Worm (Caenorhabditis elegans) whole organism, late embryonic: ENCODE data around the gene sdz-5.

Experiments
- C08G9.2 ChIP-seq: sonication (generic microtip); optimal IDR thresholded peaks from 2 replicates; lab custom pipeline; 2016; ENCODE audit warnings: mild to moderate bottlenecking, missing genetic modification characterization, moderate library complexity, missing compliant biosample characterization
- K02D7.2 ChIP-seq: sonication (generic microtip); optimal IDR thresholded peaks from 2 replicates; lab custom pipeline; 2017; ENCODE audit warnings: mild to moderate bottlenecking, missing genetic modification characterization, missing compliant biosample characterization
- Y22D7AL.16 ChIP-seq: sonication (generic microtip); optimal IDR thresholded peaks from 2 replicates; lab custom pipeline; 2016; ENCODE audit warnings: missing genetic modification characterization, missing compliant biosample characterization
- ahr-1 ChIP-seq: sonication (generic microtip); optimal IDR thresholded peaks from 2 replicates; lab custom pipeline; 2016; ENCODE audit warnings: missing genetic modification characterization, missing compliant biosample characterization
- ama-1 ChIP-seq: fragments of 150-350 bp; optimal IDR thresholded peaks from 2 replicates; lab custom pipeline; 2014
- ceh-14 ChIP-seq: sonication (generic microtip); optimal IDR thresholded peaks from 2 replicates; lab custom pipeline; 2016; ENCODE audit warnings: missing genotype, missing genetic modification characterization, missing compliant biosample characterization
- ceh-18 ChIP-seq: sonication (generic microtip); optimal IDR thresholded peaks from 2 replicates; lab custom pipeline; 2016; ENCODE audit warnings: missing genetic modification characterization, missing compliant biosample characterization
- ceh-19 ChIP-seq: fragments of 200-800 bp; sonication (Bioruptor generic); optimal IDR thresholded peaks from 2 replicates; lab custom pipeline; 2018; ENCODE audit warnings: mild to moderate bottlenecking, missing genetic modification characterization, missing compliant biosample characterization
- ceh-2 ChIP-seq: sonication (generic microtip); optimal IDR thresholded peaks from 2 replicates; lab custom pipeline; 2016; ENCODE audit warnings: missing genotype, missing genetic modification characterization, missing compliant biosample characterization
- ceh-24 ChIP-seq: sonication (generic microtip); optimal IDR thresholded peaks from 2 replicates; lab custom pipeline; 2016; ENCODE audit warnings: mild to moderate bottlenecking, missing genetic modification characterization, missing compliant biosample characterization
- ceh-30 ChIP-seq: fragments of 150-350 bp; optimal IDR thresholded peaks from 2 replicates; lab custom pipeline; 2014; ENCODE audit warnings: missing biosample characterization, missing genetic modification characterization
- ceh-31 ChIP-seq: sonication (generic microtip); optimal IDR thresholded peaks from 2 replicates; lab custom pipeline; 2016; ENCODE audit warnings: missing genetic modification characterization, missing compliant biosample characterization
- ceh-6 ChIP-seq: fragments of 200-800 bp; sonication (Bioruptor generic); optimal IDR thresholded peaks from 2 replicates; lab custom pipeline; 2018; ENCODE audit warnings: mild to moderate bottlenecking, missing genetic modification characterization, missing compliant biosample characterization
- ceh-9 ChIP-seq: sonication (generic microtip); optimal IDR thresholded peaks from 2 replicates; lab custom pipeline; 2016; ENCODE audit warnings: mild to moderate bottlenecking, missing genetic modification characterization, inconsistent platforms, missing compliant biosample characterization
- che-1 ChIP-seq: sonication (generic microtip); optimal IDR thresholded peaks from 2 replicates; lab custom pipeline; 2016; ENCODE audit warnings: mild to moderate bottlenecking, missing genetic modification characterization, missing compliant biosample characterization
- dmd-4 ChIP-seq: sonication (generic microtip); optimal IDR thresholded peaks from 2 replicates; lab custom pipeline; 2016; ENCODE audit warnings: borderline replicate concordance, missing genetic modification characterization, missing compliant biosample characterization
- elt-4 ChIP-seq: sonication (generic microtip); optimal IDR thresholded peaks from 2 replicates; lab custom pipeline; 2016; ENCODE audit warnings: missing genetic modification characterization, missing compliant biosample characterization
- ets-4 ChIP-seq: sonication (generic microtip); optimal IDR thresholded peaks from 2 replicates; lab custom pipeline; 2016; ENCODE audit warnings: missing genetic modification characterization, missing compliant biosample characterization
- eyg-1 ChIP-seq: sonication (generic microtip); optimal IDR thresholded peaks from 2 replicates; lab custom pipeline; 2016; ENCODE audit warnings: missing genotype, missing genetic modification characterization, missing compliant biosample characterization
- gmeb-2 ChIP-seq: sonication (generic microtip); optimal IDR thresholded peaks from 2 replicates; lab custom pipeline; 2016; ENCODE audit warnings: missing genetic modification characterization, inconsistent platforms, missing compliant biosample characterization
- hlh-15 ChIP-seq: sonication (generic microtip); optimal IDR thresholded peaks from 2 replicates; lab custom pipeline; 2016; ENCODE audit warnings: missing genetic modification characterization, missing compliant biosample characterization
- lim-6 ChIP-seq: sonication (generic microtip); optimal IDR thresholded peaks from 2 replicates; lab custom pipeline; 2016; ENCODE audit warnings: missing genetic modification characterization, missing compliant biosample characterization
- lin-11 ChIP-seq: fragments of 200-800 bp; sonication (Bioruptor generic); optimal IDR thresholded peaks from 2 replicates; lab custom pipeline; 2018; ENCODE audit warnings: mild to moderate bottlenecking, missing genetic modification characterization, missing compliant biosample characterization
- mec-3 ChIP-seq: sonication (generic microtip); optimal IDR thresholded peaks from 2 replicates; lab custom pipeline; 2016; ENCODE audit warnings: borderline replicate concordance, missing genetic modification characterization, missing compliant biosample characterization
- nfya-1 ChIP-seq: sonication (generic microtip); optimal IDR thresholded peaks from 2 replicates; lab custom pipeline; 2017; ENCODE audit warnings: missing genetic modification characterization, mild to moderate bottlenecking, missing compliant biosample characterization, antibody characterized with exemption, moderate library complexity
- nhr-232 ChIP-seq: sonication (generic microtip); optimal IDR thresholded peaks from 2 replicates; lab custom pipeline; 2016; ENCODE audit warnings: missing genetic modification characterization, missing compliant biosample characterization
- npax-4 ChIP-seq: sonication (generic microtip); optimal IDR thresholded peaks from 2 replicates; lab custom pipeline; 2016; ENCODE audit warnings: missing genetic modification characterization, missing compliant biosample characterization
- odd-2 ChIP-seq: sonication (generic microtip); optimal IDR thresholded peaks from 2 replicates; lab custom pipeline; 2017; ENCODE audit warnings: antibody characterized with exemption, mild to moderate bottlenecking, missing genetic modification characterization, missing compliant biosample characterization
- pat-9 ChIP-seq: fragments of 200-800 bp; sonication (Bioruptor generic); optimal IDR thresholded peaks from 2 replicates; lab custom pipeline; 2018; ENCODE audit warnings: mild to moderate bottlenecking, missing genetic modification characterization, moderate library complexity, missing compliant biosample characterization
- pax-1 ChIP-seq: fragments of 150-350 bp; optimal IDR thresholded peaks from 2 replicates; lab custom pipeline; 2014; ENCODE audit warnings: missing biosample characterization, missing genetic modification characterization
- pha-4 ChIP-seq: fragments of 150-350 bp; optimal IDR thresholded peaks from 2 replicates; lab custom pipeline; 2018; ENCODE audit warnings: missing biosample characterization, missing genetic modification reagents, missing genetic modification characterization
- pqm-1 ChIP-seq: sonication (generic microtip); optimal IDR thresholded peaks from 2 replicates; lab custom pipeline; 2016; ENCODE audit warnings: missing genetic modification characterization, missing compliant biosample characterization
- rnt-1 ChIP-seq: sonication (generic microtip); optimal IDR thresholded peaks from 2 replicates; lab custom pipeline; 2016; ENCODE audit warnings: missing genetic modification characterization, missing compliant biosample characterization
- sdc-2 ChIP-seq: sonication (generic microtip); optimal IDR thresholded peaks from 2 replicates; lab custom pipeline; 2016; ENCODE audit warnings: missing genotype, missing genetic modification characterization, missing compliant biosample characterization
- sox-2 ChIP-seq: fragments of 200-800 bp; sonication (Bioruptor generic); IDR thresholded peaks from 2 replicates; pipeline ENCODE4 v1.3.6; 2022; ENCODE audit warnings: missing genetic modification reagents, missing genetic modification characterization, missing compliant biosample characterization
- syd-9 ChIP-seq: sonication (generic microtip); optimal IDR thresholded peaks from 2 replicates; lab custom pipeline; 2016; ENCODE audit warnings: mild to moderate bottlenecking, missing genetic modification characterization, moderate library complexity, missing compliant biosample characterization
- tbx-2 ChIP-seq: sonication (generic microtip); optimal IDR thresholded peaks from 2 replicates; lab custom pipeline; 2016; ENCODE audit warnings: missing genetic modification characterization, missing compliant biosample characterization
- unc-3 ChIP-seq, 2 experiments: fragments of 200-800 bp in 1 of 2; sonication (Bioruptor generic) in 1 of 2; sonication (generic microtip) in 1 of 2; conservative IDR thresholded peaks in 1 of 2; optimal IDR thresholded peaks in 1 of 2; 2 replicates each; pipeline versions ENCODE4 v1.3.6 to Lab custom; 2016 to 2022; ENCODE audit warnings: missing compliant biosample characterization in 2 of 2, missing genetic modification characterization in 2 of 2, missing genetic modification reagents in 1 of 2
- unc-42 ChIP-seq: sonication (generic microtip); optimal IDR thresholded peaks from 2 replicates; lab custom pipeline; 2016; ENCODE audit warnings: missing genotype, missing genetic modification characterization, missing compliant biosample characterization
- unc-55 ChIP-seq: sonication (generic microtip); optimal IDR thresholded peaks from 2 replicates; lab custom pipeline; 2017; ENCODE audit warnings: missing biosample characterization, missing genetic modification reagents, missing genetic modification characterization
- unc-86 ChIP-seq: sonication (generic microtip); optimal IDR thresholded peaks from 2 replicates; lab custom pipeline; 2016; ENCODE audit warnings: missing genetic modification characterization, missing compliant biosample characterization
- zip-5 ChIP-seq: sonication (generic microtip); optimal IDR thresholded peaks from 2 replicates; lab custom pipeline; 2016; ENCODE audit warnings: missing genetic modification characterization, missing compliant biosample characterization
- ztf-16 ChIP-seq: sonication (generic microtip); optimal IDR thresholded peaks from 2 replicates; lab custom pipeline; 2017; ENCODE audit warnings: missing genetic modification characterization, missing compliant biosample characterization

Gene sdz-5

ce11 chrII:2991555-2992083 lies 16.9 kb upstream of the sdz-5 start, which contains the start of gene K08A2.2 (continued):
- TF ChIP-seq tbx-2 (tag; lab: Kevin White, UChicago) = peak; percentile 49
- no peak for TF ChIP-seq unc-42 (tag; lab: Kevin White, UChicago)
- no peak for TF ChIP-seq nhr-232 (tag; lab: Kevin White, UChicago)
- peak; percentile 42 for TF ChIP-seq ceh-2 (tag; lab: Kevin White, UChicago)
- no peak for TF ChIP-seq ceh-14 (tag; lab: Kevin White, UChicago)
- no peak for TF ChIP-seq sox-2
- no peak for TF ChIP-seq unc-3 (GFP tag; conservative IDR thresholded peaks at IDR 0.05; lab: Robert Waterston, UW)
- no peak for TF ChIP-seq unc-3 (tag; optimal IDR thresholded peaks at IDR 0.05; lab: Kevin White, UChicago)
- TF ChIP-seq hlh-15 = no peak
- TF ChIP-seq pha-4 (tag; lab: Kevin White, UChicago) = no peak
- TF ChIP-seq dmd-4 (tag; lab: Kevin White, UChicago) = no peak
- no peak for TF ChIP-seq sdc-2 (tag; lab: Kevin White, UChicago)
- TF ChIP-seq pqm-1 (tag; lab: Kevin White, UChicago) = no peak
- TF ChIP-seq ama-1 (lab: Kevin White, UChicago) = no peak
- TF ChIP-seq K02D7.2 (tag; lab: Kevin White, UChicago) = no peak
- TF ChIP-seq zip-5 (tag; lab: Kevin White, UChicago) = peak; percentile 4
- TF ChIP-seq che-1 (tag; lab: Kevin White, UChicago) = no peak
- TF ChIP-seq gmeb-2 (tag; lab: Kevin White, UChicago) = no peak
- TF ChIP-seq ceh-9 (tag; lab: Kevin White, UChicago) = no peak
- no peak for TF ChIP-seq ceh-30 (tag; lab: Kevin White, UChicago)
- no peak for TF ChIP-seq ceh-24 (tag; lab: Kevin White, UChicago)
- TF ChIP-seq npax-4 = no peak
- TF ChIP-seq, all 69 proteins: peak for 10

DNA sequence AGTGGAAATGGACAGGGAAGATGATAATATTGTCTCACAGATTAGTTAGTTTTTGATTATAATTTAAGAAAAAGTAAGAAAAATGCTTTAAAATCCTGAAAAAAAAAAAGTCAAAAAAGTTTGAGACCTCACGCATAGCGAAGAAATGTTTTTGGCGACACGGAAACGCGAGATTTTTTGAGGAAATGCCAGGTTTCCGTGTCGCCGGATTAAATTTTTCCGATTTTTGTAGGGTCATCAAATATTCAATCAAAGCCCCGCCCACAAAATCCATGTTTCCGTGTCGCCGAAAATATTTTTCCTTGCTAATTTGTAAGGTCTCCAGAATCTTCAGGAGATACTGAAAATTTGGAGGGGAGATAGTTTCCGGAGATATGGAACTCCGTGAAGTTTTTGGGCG lies 16.2 kb upstream of the sdz-5 start:
- TF ChIP-seq ceh-31 (peak; percentile 51), lim-6 (no peak), ceh-19 (GFP tag; lab: Kevin White, UChicago) (no peak), mec-3 (tag; lab: Kevin White, UChicago) (no peak), eyg-1 (tag; lab: Kevin White, UChicago) (no peak), ceh-18 (tag; lab: Kevin White, UChicago) (no peak)

DNA sequence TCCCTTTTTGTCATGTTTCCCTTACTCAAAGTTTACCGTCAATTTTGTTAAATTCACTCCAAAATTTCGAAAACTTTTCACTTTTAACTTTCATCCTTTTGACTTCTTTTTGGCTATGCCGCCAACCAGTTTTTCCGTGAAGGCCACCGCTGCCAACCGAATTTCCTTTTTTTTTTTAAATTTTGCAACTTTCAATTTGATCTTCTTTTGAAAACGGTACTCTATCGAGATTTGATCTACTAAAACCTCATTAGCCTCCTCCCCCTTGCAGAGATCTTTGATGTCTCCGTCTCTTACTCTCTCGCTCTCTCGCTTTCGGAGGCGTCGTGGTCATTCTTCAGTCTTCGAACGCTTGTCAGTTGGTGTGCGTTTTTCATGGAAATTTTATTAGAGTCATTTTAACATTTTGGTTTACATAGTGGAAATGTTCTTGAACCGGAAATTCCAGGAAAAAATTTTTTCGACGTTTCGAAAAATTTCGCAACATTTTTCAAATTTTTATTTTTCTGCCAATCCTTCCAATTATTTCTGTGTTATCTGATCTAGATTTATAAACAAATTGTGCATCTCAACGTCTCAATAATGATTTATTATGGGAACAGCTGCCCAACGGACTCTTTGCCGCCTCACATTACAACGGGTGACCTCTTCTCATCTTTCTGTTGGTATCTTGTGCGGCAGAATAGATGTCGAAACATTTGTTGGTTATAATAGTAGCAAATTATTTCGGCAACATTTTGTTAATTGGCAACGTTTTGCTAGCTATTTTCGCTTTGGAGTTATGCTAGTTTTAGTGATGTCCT lies 13.7 kb upstream of the sdz-5 start:
- TF ChIP-seq lin-11 (tag; lab: Kevin White, UChicago) (no peak), rnt-1 (tag; lab: Kevin White, UChicago) (peak; percentile 23), ceh-31 (no peak), unc-86 (tag; lab: Kevin White, UChicago) (no peak), ets-4 (tag; lab: Kevin White, UChicago) (no peak), zip-5 (tag; lab: Kevin White, UChicago) (no peak), ztf-16 (no peak), unc-55 (GFP tag; lab: Kevin White, UChicago) (peak; percentile 98), Y22D7AL.16 (tag; lab: Kevin White, UChicago) (no peak), ceh-6 (GFP tag; lab: Kevin White, UChicago) (no peak), sdc-2 (tag; lab: Kevin White, UChicago) (no peak), hlh-15 (no peak), pax-1 (tag; lab: Kevin White, UChicago) (no peak), odd-2 (no peak), unc-3 (GFP tag; conservative IDR thresholded peaks at IDR 0.05; lab: Robert Waterston, UW) (no peak), unc-3 (tag; optimal IDR thresholded peaks at IDR 0.05; lab: Kevin White, UChicago) (no peak), K02D7.2 (tag; lab: Kevin White, UChicago) (no peak), pat-9 (peak; percentile 32), ahr-1 (no peak), syd-9 (tag; lab: Kevin White, UChicago) (no peak), ceh-18 (tag; lab: Kevin White, UChicago) (no peak), C08G9.2 (no peak), elt-4 (tag; lab: Kevin White, UChicago) (no peak), nfya-1 (no peak)
- TF ChIP-seq, all 69 proteins: peak for 3
